Worm (Caenorhabditis elegans) whole organism, mixed stage, embryonic: ENCODE measurements around the gene R03D7.15.

Source experiments
- M03D4.4 ChIP-seq: sonication (generic microtip); optimal IDR thresholded peaks from 2 replicates; lab custom pipeline; 2017; ENCODE audit warnings: mild to moderate bottlenecking, missing genetic modification characterization, missing compliant biosample characterization
- bed-3 ChIP-seq: fragments of 200-800 bp; sonication (Bioruptor generic); optimal IDR thresholded peaks from 3 replicates; lab custom pipeline; 2018; ENCODE audit warnings: mild to moderate bottlenecking, missing genetic modification characterization, moderate library complexity, missing compliant biosample characterization
- blmp-1 ChIP-seq: fragments of 150-350 bp; optimal IDR thresholded peaks from 2 replicates; lab custom pipeline; 2014; ENCODE audit warnings: missing biosample characterization, missing genetic modification characterization
- ceh-39 ChIP-seq: fragments of 150-350 bp; optimal IDR thresholded peaks from 2 replicates; lab custom pipeline; 2014; ENCODE audit warnings: missing biosample characterization, missing genetic modification characterization
- ceh-43 ChIP-seq: fragments of 200-800 bp; sonication (Bioruptor generic); optimal IDR thresholded peaks from 2 replicates; lab custom pipeline; 2018; ENCODE audit warnings: mild to moderate bottlenecking, missing genetic modification characterization, moderate library complexity, missing compliant biosample characterization
- ceh-83 ChIP-seq: fragments of 200-800 bp; sonication (Bioruptor generic); optimal IDR thresholded peaks from 2 replicates; lab custom pipeline; 2018; ENCODE audit warnings: mild to moderate bottlenecking, missing genetic modification characterization, missing compliant biosample characterization
- ces-1 ChIP-seq: fragments of 150-350 bp; optimal IDR thresholded peaks from 2 replicates; lab custom pipeline; 2014; ENCODE audit warnings: missing biosample characterization, missing genetic modification reagents, missing genetic modification characterization
- cnd-1 ChIP-seq: fragments of 200-800 bp; sonication (Bioruptor generic); optimal IDR thresholded peaks from 2 replicates; lab custom pipeline; 2018; ENCODE audit warnings: mild to moderate bottlenecking, missing genetic modification characterization, missing compliant biosample characterization
- drap-1 ChIP-seq: fragments of 200-800 bp; sonication (Bioruptor generic); optimal IDR thresholded peaks from 3 replicates; lab custom pipeline; 2018; ENCODE audit warnings: mild to moderate bottlenecking, missing genetic modification characterization, missing compliant biosample characterization
- elt-3 ChIP-seq: fragments of 150-350 bp; optimal IDR thresholded peaks from 2 replicates; lab custom pipeline; 2014; ENCODE audit warnings: missing biosample characterization, missing genetic modification characterization
- flh-1 ChIP-seq: fragments of 200-800 bp; sonication (Bioruptor generic); optimal IDR thresholded peaks from 2 replicates; lab custom pipeline; 2018; ENCODE audit warnings: mild to moderate bottlenecking, missing genetic modification characterization, moderate library complexity, missing compliant biosample characterization
- ham-2 ChIP-seq: fragments of 200-800 bp; sonication (Bioruptor generic); optimal IDR thresholded peaks from 2 replicates; lab custom pipeline; 2018; ENCODE audit warnings: mild to moderate bottlenecking, missing genetic modification characterization, missing compliant biosample characterization
- hlh-1 ChIP-seq: fragments of 150-350 bp; optimal IDR thresholded peaks from 2 replicates; lab custom pipeline; 2014; ENCODE audit warnings: missing biosample characterization, missing genetic modification reagents, missing genetic modification characterization
- lin-13 ChIP-seq: fragments of 150-350 bp; optimal IDR thresholded peaks from 2 replicates; lab custom pipeline; 2014; ENCODE audit warnings: missing biosample characterization, missing genetic modification characterization
- lin-32 ChIP-seq: fragments of 200-800 bp; sonication (Bioruptor generic); optimal IDR thresholded peaks from 2 replicates; lab custom pipeline; 2018; ENCODE audit warnings: mild to moderate bottlenecking, missing genetic modification characterization, missing compliant biosample characterization
- lsy-2 ChIP-seq: fragments of 150-350 bp; optimal IDR thresholded peaks from 2 replicates; lab custom pipeline; 2014; ENCODE audit warnings: missing biosample characterization, missing genetic modification characterization
- mab-5 ChIP-seq: fragments of 150-350 bp; optimal IDR thresholded peaks from 2 replicates; lab custom pipeline; 2014; ENCODE audit warnings: missing biosample characterization, missing genetic modification characterization
- mep-1 ChIP-seq: fragments of 150-350 bp; optimal IDR thresholded peaks from 2 replicates; lab custom pipeline; 2017; ENCODE audit warnings: missing biosample characterization, missing genetic modification reagents, missing genetic modification characterization, inconsistent platforms
- nhr-12 ChIP-seq: fragments of 150-350 bp; optimal IDR thresholded peaks from 2 replicates; lab custom pipeline; 2014; ENCODE audit warnings: missing biosample characterization, missing genetic modification characterization
- nhr-2 ChIP-seq: fragments of 150-350 bp; optimal IDR thresholded peaks from 2 replicates; lab custom pipeline; 2014; ENCODE audit warnings: missing biosample characterization, missing genetic modification characterization
- nhr-237 ChIP-seq: fragments of 150-350 bp; optimal IDR thresholded peaks from 2 replicates; lab custom pipeline; 2014; ENCODE audit warnings: missing biosample characterization, missing genetic modification characterization
- nhr-28 ChIP-seq: fragments of 150-350 bp; optimal IDR thresholded peaks from 2 replicates; lab custom pipeline; 2014; ENCODE audit warnings: missing biosample characterization, missing genetic modification characterization
- nhr-76 ChIP-seq: sonication (generic microtip); optimal IDR thresholded peaks from 2 replicates; lab custom pipeline; 2017; ENCODE audit warnings: missing biosample characterization, missing genetic modification characterization
- pha-4 ChIP-seq: fragments of 150-350 bp; optimal IDR thresholded peaks from 2 replicates; lab custom pipeline; 2018; ENCODE audit warnings: missing biosample characterization, missing genetic modification reagents, missing genetic modification characterization
- sptf-1 ChIP-seq: sonication (generic microtip); optimal IDR thresholded peaks from 2 replicates; lab custom pipeline; 2017; ENCODE audit warnings: mild to moderate bottlenecking, missing genetic modification characterization, moderate library complexity, missing compliant biosample characterization
- unc-120 ChIP-seq: sonication (generic microtip); optimal IDR thresholded peaks from 2 replicates; lab custom pipeline; 2017; ENCODE audit warnings: missing genetic modification characterization, missing compliant biosample characterization; ENCODE audit not compliant: poor library complexity, severe bottlenecking
- unc-39 ChIP-seq: fragments of 150-350 bp; optimal IDR thresholded peaks from 2 replicates; lab custom pipeline; 2014; ENCODE audit warnings: missing biosample characterization, missing genetic modification characterization
- unc-62 ChIP-seq: fragments of 150-350 bp; optimal IDR thresholded peaks from 2 replicates; lab custom pipeline; 2014; ENCODE audit warnings: missing biosample characterization, missing genetic modification reagents, missing genetic modification characterization
- zip-8 ChIP-seq: fragments of 150-350 bp; optimal IDR thresholded peaks from 2 replicates; lab custom pipeline; 2014; ENCODE audit warnings: missing biosample characterization, missing genetic modification characterization
- ztf-11 ChIP-seq: fragments of 150-350 bp; optimal IDR thresholded peaks from 2 replicates; lab custom pipeline; 2014; ENCODE audit warnings: missing biosample characterization, missing genetic modification characterization

R03D7.15 gene

DNA sequence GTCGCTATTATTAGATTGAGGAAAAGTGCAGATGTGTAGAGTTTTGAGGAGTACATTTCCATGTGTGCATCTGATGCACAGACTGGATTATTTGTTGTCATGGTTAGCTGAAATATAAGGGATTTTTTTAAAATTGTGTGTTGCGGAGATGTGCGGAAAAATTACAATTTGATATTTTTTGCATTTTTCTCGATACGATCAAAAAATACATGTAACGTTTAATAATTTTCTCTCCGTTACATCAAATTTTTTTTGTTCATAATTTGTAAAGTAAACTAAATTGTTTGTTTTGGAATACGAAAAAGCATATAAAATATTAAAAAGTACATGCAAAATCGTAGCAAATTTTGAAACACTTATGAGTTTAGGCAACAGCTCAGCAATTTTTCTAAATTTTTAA is 31.8 kb upstream of the R03D7.15 start, which contains the start of gene sra-11:
Gene sra-11 (minus strand): TSS at position 101 of the 400 bp plus-strand sequence.
- TF ChIP-seq nhr-28: no peak
- no peak for TF ChIP-seq hlh-1
- TF ChIP-seq unc-62 (GFP tag; lab: Kevin White, UChicago): no peak
- TF ChIP-seq ceh-83 (GFP tag; lab: Kevin White, UChicago): no peak
- TF ChIP-seq flh-1 (GFP tag; lab: Kevin White, UChicago): no peak
- no peak for TF ChIP-seq mab-5 (tag; lab: Kevin White, UChicago)

DNA sequence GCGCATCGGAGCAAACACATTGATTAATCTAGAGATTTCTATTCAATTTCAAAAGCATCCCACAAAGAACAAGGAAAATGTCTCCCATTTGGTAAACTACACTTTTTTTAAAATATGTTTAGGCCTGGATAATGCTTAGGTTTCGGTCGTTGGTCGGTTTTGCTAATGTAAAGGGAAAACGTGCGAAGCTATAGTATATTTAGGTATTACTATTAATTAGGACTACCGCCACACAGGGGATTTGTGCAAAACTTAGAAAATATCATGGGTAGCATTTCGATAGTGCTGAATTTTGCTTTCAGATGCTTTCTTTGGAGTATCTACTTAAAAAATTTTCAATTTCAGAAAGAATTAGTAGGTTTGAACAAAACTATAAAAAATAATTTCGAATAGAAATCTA is 29.0 kb upstream of the R03D7.15 start:
- TF ChIP-seq bed-3 (no peak), blmp-1 (no peak), ces-1 (GFP tag; lab: Kevin White, UChicago) (no peak), nhr-2 (tag; lab: Kevin White, UChicago) (no peak), drap-1 (no peak), zip-8 (tag; lab: Kevin White, UChicago) (no peak), mab-5 (tag; lab: Kevin White, UChicago) (no peak), elt-3 (no peak), cnd-1 (tag; lab: Kevin White, UChicago) (no peak), ztf-11 (no peak), flh-1 (GFP tag; lab: Kevin White, UChicago) (no peak)

DNA sequence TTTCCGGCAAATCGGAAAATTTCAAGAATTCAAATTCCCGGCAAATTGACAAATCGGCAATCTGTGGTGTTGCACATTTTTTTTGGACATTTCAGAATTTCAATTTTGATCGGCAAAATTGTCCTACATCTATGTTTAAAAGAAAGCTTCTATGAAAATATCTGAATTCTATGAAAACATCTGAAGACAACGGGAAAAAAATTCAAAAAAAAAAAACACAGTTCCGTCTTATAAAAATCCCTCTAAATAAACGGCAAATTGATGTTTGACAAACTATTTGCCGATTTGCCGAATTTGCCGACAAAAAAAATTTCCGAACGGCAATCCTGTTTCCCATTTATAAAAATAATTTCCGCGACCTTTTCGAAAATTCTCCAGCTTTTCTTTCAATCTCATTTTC is 27.6 kb upstream of the R03D7.15 start, which contains the start of gene F44F4.15:
Gene F44F4.15 (plus strand): TSS at position 301 of the 400 bp plus-strand sequence.
- TF ChIP-seq ztf-11 (no peak), ceh-39 (tag; lab: Kevin White, UChicago) (no peak), mep-1 (no peak), ceh-83 (GFP tag; lab: Kevin White, UChicago) (no peak), ceh-43 (no peak), nhr-76 (tag; lab: Kevin White, UChicago) (no peak), bed-3 (no peak), nhr-237 (tag; lab: Kevin White, UChicago) (no peak), drap-1 (no peak), nhr-12 (tag; lab: Kevin White, UChicago) (no peak)
- TF ChIP-seq, all 35 proteins: peak for 0

DNA sequence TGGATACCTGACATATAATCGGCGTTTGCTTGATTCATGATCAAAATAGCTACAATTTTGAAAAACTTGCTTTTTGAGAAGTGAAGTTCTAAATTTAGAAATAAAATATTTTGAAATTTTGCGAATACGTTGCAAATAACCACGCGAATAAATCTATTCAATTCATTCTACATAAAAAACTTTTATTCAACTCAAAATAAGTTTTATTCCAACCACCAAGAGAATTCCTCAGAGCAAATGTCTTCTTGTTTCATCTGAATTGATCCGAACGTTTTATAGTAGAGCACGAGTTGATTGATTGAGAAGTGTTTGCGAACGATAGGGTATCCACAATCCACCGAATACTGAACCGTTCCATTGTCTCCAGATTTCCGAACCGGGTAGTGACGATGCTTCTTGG is 26.3 kb upstream of the R03D7.15 start, which contains the start of gene F44F4.9:
Gene F44F4.9 (minus strand): TSS at position 101 of the 400 bp plus-strand sequence.
- TF ChIP-seq drap-1: no peak
- no peak for TF ChIP-seq blmp-1
- no peak for TF ChIP-seq lin-32
- TF ChIP-seq nhr-237 (tag; lab: Kevin White, UChicago): no peak
- no peak for TF ChIP-seq ham-2 (GFP tag; lab: Kevin White, UChicago)
- TF ChIP-seq ceh-43: no peak
- TF ChIP-seq bed-3: no peak
- no peak for TF ChIP-seq M03D4.4
- TF ChIP-seq zip-8 (tag; lab: Kevin White, UChicago): no peak
- TF ChIP-seq unc-39: no peak
- TF ChIP-seq cnd-1 (tag; lab: Kevin White, UChicago): no peak
- TF ChIP-seq lsy-2 (tag; lab: Kevin White, UChicago): no peak
- no peak for TF ChIP-seq hlh-1
- no peak for TF ChIP-seq nhr-12 (tag; lab: Kevin White, UChicago)
- TF ChIP-seq unc-120 (tag; lab: Kevin White, UChicago): no peak
- TF ChIP-seq pha-4 (tag; lab: Kevin White, UChicago): no peak
- TF ChIP-seq lin-13 (tag; lab: Kevin White, UChicago): no peak
- no peak for TF ChIP-seq flh-1 (GFP tag; lab: Kevin White, UChicago)
- TF ChIP-seq ces-1 (GFP tag; lab: Kevin White, UChicago): no peak

DNA sequence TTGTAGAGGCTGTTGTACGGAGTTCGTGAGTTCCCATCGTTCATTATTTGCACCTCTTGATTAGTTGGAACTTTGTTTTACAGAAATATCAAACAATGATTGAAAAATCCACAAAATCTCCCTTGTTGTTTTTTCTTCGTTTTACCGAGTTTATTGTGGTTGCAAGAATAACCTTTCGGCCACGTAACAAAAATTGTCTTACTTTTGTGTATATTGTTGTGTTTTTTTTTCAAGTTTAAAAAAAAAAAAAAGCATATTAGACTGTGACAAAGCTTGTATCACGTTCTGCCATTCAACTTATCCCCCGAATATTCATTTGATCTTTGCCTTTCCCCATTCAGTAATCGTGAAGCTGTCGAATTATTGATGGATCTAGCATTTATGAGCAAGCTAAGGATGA is 24.8 kb upstream of the R03D7.15 start, which contains the start of gene F44F4.10:
Gene F44F4.10 (minus strand): TSS at position 101 of the 400 bp plus-strand sequence.
- no peak for TF ChIP-seq nhr-28

DNA sequence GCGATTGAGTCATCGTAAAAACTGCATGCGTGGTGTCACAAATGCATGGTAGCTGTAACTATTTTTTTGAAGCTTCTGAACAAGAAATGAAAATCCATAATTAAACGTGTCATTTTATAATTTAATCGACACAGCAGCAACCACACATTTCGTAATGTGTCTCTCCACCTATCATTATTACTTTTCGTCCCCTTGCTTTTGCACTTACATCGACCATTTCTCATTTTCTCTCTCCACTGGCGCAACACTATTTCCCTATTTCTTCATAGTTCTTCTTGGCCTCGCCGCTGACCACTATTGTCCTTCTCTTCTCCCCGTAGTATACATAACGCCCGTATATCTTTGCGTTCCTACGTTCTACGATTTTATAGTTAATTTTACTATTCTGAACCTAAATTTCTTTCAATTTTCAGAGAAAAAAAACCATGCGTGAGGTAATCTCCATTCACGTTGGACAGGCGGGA is 23.7 kb upstream of the R03D7.15 start, which contains the start of gene tba-4:
Gene tba-4 (plus strand): TSS at position 414 of the 464 bp plus-strand sequence.
- TF ChIP-seq sptf-1 (tag; lab: Kevin White, UChicago): no peak
- TF ChIP-seq ceh-39 (tag; lab: Kevin White, UChicago): no peak
- no peak for TF ChIP-seq mep-1
